Worm (Caenorhabditis elegans): Measurements from ENCODE around the gene F28F5.4.

The F28F5.4 gene

ce11 chrIII:6802488-6802887, 14.3 kb downstream of the F28F5.4 start, which contains the start of gene lim-8:
Gene lim-8, plus strand, starts transcription at chrIII:6802788.
- TF ChIP-seq unc-62 (GFP tag; optimal IDR thresholded peaks at IDR 0.05): no peak

ce11 chrIII:6799664-6800063, 17.2 kb downstream of the F28F5.4 start:
- TF ChIP-seq unc-62 (GFP tag; optimal IDR thresholded peaks at IDR 0.05): no peak

- TF ChIP-seq unc-62 (GFP tag; optimal IDR thresholded peaks at IDR 0.05): no peak
Measured at ce11 chrIII:6798906-6799305, 17.9 kb downstream of the F28F5.4 start.

ce11 chrIII:6797965-6798364, 18.9 kb downstream of the F28F5.4 start, which contains the start of gene R05H11.2:
Gene R05H11.2, plus strand, starts transcription at chrIII:6798297.
- TF ChIP-seq unc-62 (GFP tag; optimal IDR thresholded peaks at IDR 0.05): no peak

- no peak for TF ChIP-seq unc-62 (GFP tag; optimal IDR thresholded peaks at IDR 0.05)
Measured at ce11 chrIII:6795326-6795725, 21.5 kb downstream of the F28F5.4 start, which contains the start of gene R05H11.1. Gene R05H11.1, plus strand, starts transcription at chrIII:6795626.
